Fruit fly (Drosophila melanogaster): ENCODE results near the gene CG15912.

DNA sequence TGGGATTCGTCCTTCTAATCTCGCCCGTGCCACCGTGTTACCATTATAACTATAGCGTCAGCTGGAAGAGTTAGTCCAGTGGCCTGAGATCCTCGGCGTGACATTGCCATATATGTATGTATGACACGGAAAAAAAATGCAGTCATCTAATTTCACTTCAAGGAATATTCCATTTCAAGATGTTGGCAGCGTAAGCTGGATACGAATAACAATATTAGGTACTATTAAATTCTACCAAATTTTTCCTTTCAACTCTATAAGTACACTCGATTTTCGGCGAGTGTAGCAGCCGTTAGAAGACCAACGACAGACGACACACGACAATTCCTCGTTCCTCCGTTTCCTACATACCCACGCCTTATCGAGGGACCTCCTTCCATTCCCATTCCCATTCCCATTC lies 16.1 kb downstream of the CG15912 start:
- TF ChIP-seq psq (optimal IDR thresholded peaks at IDR 0.05) (no peak), usp (GFP tag; optimal IDR thresholded peaks at IDR 0.05) (no peak), pan (optimal IDR thresholded peaks at IDR 0.05) (no peak), Dll (optimal IDR thresholded peaks at IDR 0.05) (no peak)
